Worm (Caenorhabditis elegans) whole organism, L4 larva: ENCODE data around the gene F35D2.6.

Source experiments
- Y105C5A.15 ChIP-seq: fragments of 200-800 bp; sonication (Bioruptor generic); IDR thresholded peaks from 2 replicates; pipeline ENCODE4 v1.3.6; 2022; ENCODE audit warnings: missing genetic modification characterization, missing compliant biosample characterization
- dpl-1 ChIP-seq: fragments of 150-350 bp; optimal IDR thresholded peaks from 2 replicates; lab custom pipeline; 2014; ENCODE audit warnings: missing biosample characterization, missing genetic modification reagents, missing genetic modification characterization
- mdl-1 ChIP-seq, 2 experiments: fragments of 150-350 bp in 1 of 2; sonication (generic microtip) in 1 of 2; optimal IDR thresholded peaks; 2 replicates each; lab custom pipeline; 2014 to 2017; ENCODE audit warnings: missing biosample characterization in 2 of 2, missing genetic modification characterization in 2 of 2
- mep-1 ChIP-seq: fragments of 150-350 bp; sonication (generic microtip); optimal IDR thresholded peaks from 3 replicates; lab custom pipeline; 2014; ENCODE audit warnings: missing biosample characterization, missing genetic modification characterization
- nhr-76 ChIP-seq: fragments of 150-350 bp; optimal IDR thresholded peaks from 2 replicates; lab custom pipeline; 2014; ENCODE audit warnings: missing biosample characterization, missing genetic modification characterization
- snpc-4 ChIP-seq: fragments of 150-350 bp; optimal IDR thresholded peaks from 2 replicates; lab custom pipeline; 2014; ENCODE audit warnings: missing biosample characterization, missing genetic modification characterization

- TF ChIP-seq nhr-76: no peak
- TF ChIP-seq mep-1 (tag; lab: Kevin White, UChicago): no peak
- TF ChIP-seq Y105C5A.15 (GFP tag; lab: Robert Waterston, UW): no peak
- no peak for TF ChIP-seq snpc-4 (tag; lab: Kevin White, UChicago)
- TF ChIP-seq dpl-1: no peak
- no peak for TF ChIP-seq mdl-1 (tag; optimal IDR thresholded peaks at IDR 0.05; lab: Kevin White, UChicago)
Measured at ce11 chrII:7534934-7535333, 42.6 kb upstream of the F35D2.6 start, which contains the start of gene ZK1290.13.
